Worm (Caenorhabditis elegans): ENCODE results near the gene C41H7.9.
A peak's percentile ranks its signal among the peaks of the same experiment; 100 is the strongest.
"Not testable (repeated sequence)": the region's sequence is repeated elsewhere in the genome, so short reads cannot be mapped to it uniquely, and the experiment has no call there.

The C41H7.9 gene

DNA sequence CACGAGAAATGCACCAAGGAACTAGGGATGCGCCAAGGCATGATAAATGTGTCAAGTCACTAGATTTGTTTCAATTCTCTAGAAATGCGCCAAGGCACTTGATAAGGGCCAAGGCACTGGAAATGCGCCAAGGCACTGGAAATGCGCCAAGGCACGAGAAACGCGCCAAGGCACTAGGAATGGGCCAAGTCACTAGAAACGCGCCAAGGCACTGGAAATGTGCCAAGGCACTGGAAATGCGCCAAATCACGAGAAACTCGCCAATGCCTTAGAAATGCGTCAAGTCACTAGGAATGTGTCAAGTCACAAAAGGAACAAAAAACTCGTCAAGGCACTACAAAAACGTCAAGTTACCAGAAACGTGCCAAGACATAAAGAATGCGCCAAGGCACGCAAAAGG lies 24.3 kb upstream of the C41H7.9 start:
- TF ChIP-seq lin-38 (GFP tag; IDR thresholded peaks at IDR 0.05) (peak; percentile 45), zip-11 (GFP tag; IDR thresholded peaks at IDR 0.05) (no peak), ZK337.2 (GFP tag; IDR thresholded peaks at IDR 0.05) (0 out of 2 replicates have a peak, but pooled peaks have one; percentile 10), ceh-20 (GFP tag; IDR thresholded peaks at IDR 0.05) (peak; percentile 23; the same call in 1 of the 2 replicates), php-3 (GFP tag; IDR thresholded peaks at IDR 0.05) (no peak), aha-1 (tag) (peak; percentile 81), nhr-102 (tag; optimal IDR thresholded peaks at IDR 0.05) (no peak), tra-1 (GFP tag; IDR thresholded peaks at IDR 0.05) (0 out of 2 replicates have a peak, but pooled peaks have one; percentile 16)

DNA sequence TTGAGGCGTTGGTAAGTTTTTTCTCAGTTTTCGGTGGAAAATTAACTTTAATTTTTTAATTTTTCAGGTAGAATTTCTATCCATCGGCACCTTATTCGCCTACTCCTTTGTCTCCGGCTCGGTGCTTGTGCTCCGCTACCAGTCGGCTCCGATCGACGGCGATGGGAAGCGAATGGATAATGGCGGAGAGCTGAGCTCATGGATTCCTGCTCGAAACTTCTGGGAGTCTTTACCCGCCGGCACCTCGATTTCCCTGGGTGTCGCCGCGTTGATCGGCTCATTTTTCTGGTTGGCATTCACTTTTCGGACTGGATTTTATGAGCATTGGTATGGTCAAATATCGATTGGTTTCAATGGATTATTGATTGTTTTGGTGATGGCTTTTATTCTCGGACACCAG lies 22.9 kb upstream of the C41H7.9 start:
- TF ChIP-seq attf-4 (tag; optimal IDR thresholded peaks at IDR 0.05) (no peak), hlh-11 (tag; optimal IDR thresholded peaks at IDR 0.05) (no peak), Y48G9A.11 (GFP tag; IDR thresholded peaks at IDR 0.05) (no peak), set-16 (GFP tag; IDR thresholded peaks at IDR 0.05) (peak; percentile 75), ztf-7 (tag; optimal IDR thresholded peaks at IDR 0.05) (no peak), saeg-2 (GFP tag; IDR thresholded peaks at IDR 0.05) (no peak), unc-39 (tag; optimal IDR thresholded peaks at IDR 0.05) (no peak), gei-8 (GFP tag; optimal IDR thresholded peaks at IDR 0.05) (no peak), ceh-28 (tag; optimal IDR thresholded peaks at IDR 0.05) (peak; percentile 55)

DNA sequence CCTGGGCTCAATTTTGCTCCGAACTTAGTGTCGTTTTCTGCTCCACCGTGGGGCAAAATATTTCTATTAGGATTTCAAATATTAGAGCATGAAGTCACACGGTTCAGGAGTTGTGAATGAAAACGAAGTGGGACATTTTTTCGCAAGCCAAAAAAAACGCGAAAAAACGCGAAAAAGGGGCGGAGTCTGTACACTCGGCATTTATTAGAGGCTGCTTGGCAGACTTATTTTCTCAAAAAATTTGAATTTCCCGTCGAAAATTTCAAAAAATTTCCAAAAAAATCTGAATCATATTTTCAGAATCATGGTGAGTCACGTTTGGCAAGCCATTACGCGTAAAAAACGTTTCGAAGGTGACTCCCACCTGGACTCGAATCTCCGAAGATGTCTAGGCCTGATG lies 20.4 kb upstream of the C41H7.9 start, which contains the start of gene B0454.6:
Gene B0454.6, plus strand, starts transcription at position 301 of the 400 bp plus-strand sequence.
- TF ChIP-seq jun-1 (tag; optimal IDR thresholded peaks at IDR 0.05); dmd-6 (GFP tag; IDR thresholded peaks at IDR 0.05); ceh-28 (tag; optimal IDR thresholded peaks at IDR 0.05): not testable (repeated sequence)

DNA sequence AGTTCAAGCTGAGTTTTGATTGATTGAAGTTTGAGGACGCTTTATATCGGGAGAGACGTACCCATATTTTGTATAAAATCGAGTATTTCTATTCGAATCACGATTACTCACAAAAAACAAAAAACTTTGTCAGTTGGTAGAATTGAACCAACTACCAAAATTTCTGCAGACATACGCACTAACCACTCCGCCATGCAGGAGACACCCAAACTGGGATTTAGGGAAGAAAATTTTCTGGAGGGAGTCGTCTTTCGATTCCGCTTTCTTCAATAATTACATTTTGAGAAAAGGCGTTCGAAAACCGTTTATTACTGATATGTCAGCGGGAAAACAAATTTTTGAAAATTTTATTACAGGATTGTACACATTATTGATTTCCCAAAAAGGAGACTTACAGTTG lies 19.3 kb upstream of the C41H7.9 start:
- TF ChIP-seq dmd-8 (GFP tag; IDR thresholded peaks at IDR 0.05) = 0 out of 2 replicates have a peak, but pooled peaks have one; percentile 59
- TF ChIP-seq tra-1 (GFP tag; IDR thresholded peaks at IDR 0.05) = 0 out of 2 replicates have a peak, but pooled peaks have one; percentile 33
- TF ChIP-seq pha-4 (GFP tag; IDR thresholded peaks at IDR 0.05) = peak; percentile 45; the same call in 1 of the 2 replicates
- not testable (repeated sequence) for TF ChIP-seq pha-4 (tag; optimal IDR thresholded peaks at IDR 0.05)
- TF ChIP-seq vab-7 (GFP tag; IDR thresholded peaks at IDR 0.05) = 0 out of 2 replicates have a peak, but pooled peaks have one; percentile 10
- TF ChIP-seq lin-38 (GFP tag; IDR thresholded peaks at IDR 0.05) = peak; percentile 47
- TF ChIP-seq F26F4.8 (GFP tag; conservative IDR thresholded peaks at IDR 0.05) = 0 out of 2 replicates have a peak, but pooled peaks have one; percentile 17

DNA sequence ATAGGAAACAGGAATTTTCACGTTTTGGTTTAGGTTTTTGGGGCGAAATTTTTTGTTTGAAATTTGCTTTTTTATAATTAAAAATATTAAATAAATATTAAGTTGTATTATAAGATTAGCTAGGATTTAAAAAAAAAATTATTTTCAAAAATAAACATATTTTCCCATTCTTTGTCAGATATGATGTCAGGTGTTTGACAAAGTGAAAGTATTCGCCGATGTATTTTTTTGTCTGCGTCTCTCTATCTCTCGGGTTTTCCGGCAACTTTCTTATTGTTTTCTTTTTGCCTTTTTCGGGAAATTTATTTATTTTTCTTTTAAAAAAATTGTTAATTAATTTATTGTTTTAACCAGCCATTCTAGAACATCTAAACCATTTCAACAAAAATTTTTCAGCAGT lies 18.4 kb upstream of the C41H7.9 start:
- no peak for TF ChIP-seq ceh-32 (tag; optimal IDR thresholded peaks at IDR 0.05; ENCODE audit: poor library complexity)

DNA sequence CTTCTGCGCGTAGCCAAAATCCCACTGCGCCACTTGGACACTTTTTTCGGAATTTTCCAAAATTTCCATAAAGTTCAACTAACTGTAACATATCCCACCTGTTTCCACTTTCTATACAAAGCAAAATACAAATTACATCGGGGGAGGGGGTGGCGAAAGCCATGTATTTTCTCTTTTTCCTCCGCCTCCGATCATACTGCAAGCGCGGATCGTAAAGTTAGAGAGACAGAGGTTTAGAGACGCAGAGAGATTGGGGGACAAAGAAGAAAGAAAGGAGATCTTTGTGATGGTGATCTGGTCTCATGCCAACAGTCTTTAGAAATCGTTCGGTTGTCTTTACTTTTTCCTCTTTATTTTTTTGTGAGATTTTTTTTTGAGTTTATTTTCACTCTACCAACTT lies 16.2 kb upstream of the C41H7.9 start:
- peak; percentile 2 for TF ChIP-seq hlh-30 (tag; optimal IDR thresholded peaks at IDR 0.05; ENCODE audit: insufficient read depth)
- TF ChIP-seq nhr-77 (tag; optimal IDR thresholded peaks at IDR 0.05) = no peak
- TF ChIP-seq hlh-11 (tag; optimal IDR thresholded peaks at IDR 0.05) = peak; percentile 4
- peak; percentile 2 for TF ChIP-seq nhr-28 (tag; optimal IDR thresholded peaks at IDR 0.05)
- TF ChIP-seq aha-1 (tag) = peak; percentile 37
- no peak for TF ChIP-seq nhr-6 (tag; optimal IDR thresholded peaks at IDR 0.05)

DNA sequence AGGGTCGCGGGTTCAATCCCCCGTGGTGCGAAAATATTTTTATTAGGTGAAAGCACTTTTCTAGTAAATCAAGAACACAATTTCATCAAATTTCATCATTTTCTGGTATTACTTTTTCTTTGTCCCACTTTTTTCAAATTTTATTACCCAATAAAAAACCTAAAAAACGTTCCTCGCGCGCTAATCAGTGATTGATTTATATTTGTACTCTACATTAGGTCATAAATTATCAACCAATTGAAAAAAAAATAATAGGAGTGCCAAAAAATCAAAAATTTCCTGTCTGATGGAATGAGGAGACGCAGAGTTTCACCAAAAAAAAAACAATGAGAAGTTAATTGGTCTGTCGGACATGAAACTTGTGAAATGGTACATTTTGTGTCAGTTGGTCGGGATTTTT lies 12.6 kb upstream of the C41H7.9 start:
- TF ChIP-seq D1046.2 (GFP tag; IDR thresholded peaks at IDR 0.05) = no peak
- no peak for TF ChIP-seq dve-1 (tag; optimal IDR thresholded peaks at IDR 0.05; ENCODE audit: insufficient read depth)
- TF ChIP-seq mdt-29 (GFP tag; IDR thresholded peaks at IDR 0.05) = no peak
- no peak for TF ChIP-seq dpl-1 (GFP tag; optimal IDR thresholded peaks at IDR 0.05)
- peak; percentile 83 for TF ChIP-seq php-3 (GFP tag; IDR thresholded peaks at IDR 0.05)
- no peak for TF ChIP-seq daf-19 (GFP tag; conservative IDR thresholded peaks at IDR 0.05)
- 0 out of 2 replicates have a peak, but pooled peaks have one; percentile 8 for TF ChIP-seq dmd-6 (GFP tag; IDR thresholded peaks at IDR 0.05)
- 0 out of 2 replicates have a peak, but pooled peaks have one; percentile 14 for TF ChIP-seq tra-1 (GFP tag; IDR thresholded peaks at IDR 0.05)
- TF ChIP-seq duxl-1 (tag; optimal IDR thresholded peaks at IDR 0.05; ENCODE audit: poor library complexity) = no peak
- no peak for TF ChIP-seq saeg-2 (GFP tag; IDR thresholded peaks at IDR 0.05)
- TF ChIP-seq nhr-10 (tag; optimal IDR thresholded peaks at IDR 0.05) = no peak
- TF ChIP-seq ceh-20 (GFP tag; IDR thresholded peaks at IDR 0.05) = peak; percentile 86
- peak; percentile 18 for TF ChIP-seq nhr-28 (tag; optimal IDR thresholded peaks at IDR 0.05)
- no peak for TF ChIP-seq nhr-102 (tag; optimal IDR thresholded peaks at IDR 0.05)

Data from whole organism, L4 larva.